Worm (Caenorhabditis elegans) whole organism, midembryonic: Measurements from ENCODE around the gene F07C4.6.

Experiments
- T22C8.4 ChIP-seq: fragments of 200-800 bp; sonication (Bioruptor generic); IDR thresholded peaks from 2 replicates; pipeline ENCODE4 v1.3.6; 2022; ENCODE audit warnings: missing genetic modification characterization, missing compliant biosample characterization
- cog-1 ChIP-seq: sonication (generic microtip); optimal IDR thresholded peaks from 2 replicates; lab custom pipeline; 2016; ENCODE audit warnings: missing genetic modification characterization, missing compliant biosample characterization
- flt-1 ChIP-seq: fragments of 200-800 bp; sonication (Bioruptor generic); IDR thresholded peaks from 2 replicates; pipeline ENCODE4 v1.3.6; 2022; ENCODE audit warnings: missing genetic modification characterization, missing compliant biosample characterization
- klf-2 ChIP-seq: fragments of 200-800 bp; sonication (Bioruptor generic); conservative IDR thresholded peaks from 2 replicates; pipeline ENCODE4 v1.3.6; 2022; ENCODE audit warnings: missing genetic modification reagents, missing genetic modification characterization, missing compliant biosample characterization
- med-1 ChIP-seq: sonication (generic microtip); optimal IDR thresholded peaks from 2 replicates; lab custom pipeline; 2017; ENCODE audit warnings: missing genetic modification characterization, mild to moderate bottlenecking, missing compliant biosample characterization, antibody characterized with exemption, missing genetic modification reagents; ENCODE audit not compliant: insufficient read depth
- ref-1 ChIP-seq: fragments of 200-800 bp; sonication (Bioruptor generic); conservative IDR thresholded peaks from 2 replicates; pipeline ENCODE4 v1.3.6; 2022; ENCODE audit warnings: missing genetic modification reagents, missing genetic modification characterization, missing compliant biosample characterization
- tab-1 ChIP-seq: fragments of 200-800 bp; sonication (Bioruptor generic); IDR thresholded peaks from 2 replicates; pipeline ENCODE4 v1.3.6; 2022; ENCODE audit warnings: missing genetic modification characterization, missing compliant biosample characterization
- ztf-23 ChIP-seq: fragments of 200-800 bp; sonication (Bioruptor generic); IDR thresholded peaks from 2 replicates; pipeline ENCODE4 v1.3.6; 2022; ENCODE audit warnings: missing genetic modification reagents, missing genetic modification characterization, missing compliant biosample characterization
- ztf-29 ChIP-seq: fragments of 200-800 bp; sonication (Bioruptor generic); IDR thresholded peaks from 2 replicates; pipeline ENCODE4 v1.3.6; 2022; ENCODE audit warnings: missing genetic modification reagents, missing genetic modification characterization, missing compliant biosample characterization

ce11 chrV:7618114-7618513 is 8.5 kb upstream of the F07C4.6 start, which contains the start of gene C50E3.15:
- TF ChIP-seq flt-1 (GFP tag; lab: Robert Waterston, UW) (no peak), klf-2 (no peak), cog-1 (tag; lab: Kevin White, UChicago) (no peak), ztf-23 (GFP tag; lab: Robert Waterston, UW) (no peak), ztf-29 (GFP tag; lab: Robert Waterston, UW) (no peak), med-1 (GFP tag; lab: Kevin White, UChicago) (no peak), ref-1 (GFP tag; lab: Robert Waterston, UW) (no peak), tab-1 (GFP tag; lab: Robert Waterston, UW) (no peak), T22C8.4 (GFP tag; lab: Robert Waterston, UW) (no peak)
